Fruit fly (Drosophila melanogaster) whole organism, embryonic: ENCODE data around the gene CG17032.

Experiments used
- Ada2b ChIP-seq: fragments of 200-800 bp; sonication (Bioruptor generic); IDR thresholded peaks from 2 replicates; pipeline ENCODE4 v1.3.6; 2022; ENCODE audit warnings: missing biosample characterization, missing genetic modification characterization
- Atf3 ChIP-seq: fragments of 200-800 bp; sonication (Bioruptor generic); optimal IDR thresholded peaks from 3 replicates; lab custom pipeline; 2016; ENCODE audit warnings: missing biosample characterization, missing genetic modification characterization
- B-H1 ChIP-seq: fragments of 200-800 bp; sonication (Bioruptor generic); IDR thresholded peaks from 3 replicates; pipeline ENCODE4 v1.3.6; 2022; ENCODE audit warnings: missing biosample characterization, missing genetic modification characterization
- CG10543 ChIP-seq: fragments of 200-800 bp; sonication (Bioruptor generic); optimal IDR thresholded peaks from 3 replicates; lab custom pipeline; 2017; ENCODE audit warnings: missing biosample characterization, mild to moderate bottlenecking, missing genetic modification characterization, moderate library complexity
- CG10959 ChIP-seq: fragments of 200-800 bp; sonication (Bioruptor generic); IDR thresholded peaks from 2 replicates; pipeline ENCODE4 v1.3.6; 2022; ENCODE audit warnings: missing biosample characterization, missing genetic modification characterization
- CG13287 ChIP-seq: fragments of 200-800 bp; sonication (Bioruptor generic); IDR thresholded peaks from 2 replicates; pipeline ENCODE4 v1.3.6; 2022; ENCODE audit warnings: missing biosample characterization, missing genetic modification characterization; ENCODE audit not compliant: partially characterized antibody
- CG15601 ChIP-seq: fragments of 200-800 bp; sonication (Bioruptor generic); optimal IDR thresholded peaks from 3 replicates; lab custom pipeline; 2019; ENCODE audit warnings: missing biosample characterization, mild to moderate bottlenecking, missing genetic modification characterization, moderate library complexity
- CG17385 ChIP-seq: fragments of 200-800 bp; sonication (Bioruptor generic); optimal IDR thresholded peaks from 3 replicates; lab custom pipeline; 2018; ENCODE audit warnings: missing biosample characterization, mild to moderate bottlenecking, missing genetic modification characterization
- CG17802 ChIP-seq: fragments of 200-800 bp; sonication (Bioruptor generic); optimal IDR thresholded peaks from 2 replicates; lab custom pipeline; 2018; ENCODE audit warnings: missing biosample characterization, mild to moderate bottlenecking, missing genetic modification characterization, moderate library complexity
- CG18476 ChIP-seq: fragments of 200-800 bp; sonication (Bioruptor generic); optimal IDR thresholded peaks from 2 replicates; lab custom pipeline; 2016; ENCODE audit warnings: missing biosample characterization, mild to moderate bottlenecking, missing genetic modification characterization
- CG3281 ChIP-seq: fragments of 200-800 bp; sonication (Bioruptor generic); optimal IDR thresholded peaks from 3 replicates; lab custom pipeline; 2017; ENCODE audit warnings: missing biosample characterization, mild to moderate bottlenecking, missing genetic modification characterization
- CG3407 ChIP-seq: fragments of 200-800 bp; sonication (Bioruptor generic); optimal IDR thresholded peaks from 2 replicates; lab custom pipeline; 2018; ENCODE audit warnings: missing biosample characterization, mild to moderate bottlenecking, missing genetic modification characterization
- CG5245 ChIP-seq: fragments of 200-800 bp; sonication (Bioruptor generic); optimal IDR thresholded peaks from 3 replicates; lab custom pipeline; 2016; ENCODE audit warnings: missing biosample characterization, missing genetic modification characterization
- CG6854 ChIP-seq: fragments of 200-800 bp; sonication (Bioruptor generic); optimal IDR thresholded peaks from 3 replicates; lab custom pipeline; 2017; ENCODE audit warnings: missing biosample characterization, mild to moderate bottlenecking, missing genetic modification characterization
- CG7271 ChIP-seq: fragments of 200-800 bp; sonication (Bioruptor generic); optimal IDR thresholded peaks from 2 replicates; lab custom pipeline; 2018; ENCODE audit warnings: missing biosample characterization, mild to moderate bottlenecking, missing genetic modification characterization, moderate library complexity
- CG8290 ChIP-seq, 3 experiments: fragments of 200-800 bp; sonication (Bioruptor generic); optimal IDR thresholded peaks; 2 replicates each; lab custom pipeline; 2016 to 2019; ENCODE audit warnings: missing biosample characterization in 3 of 3, missing genetic modification characterization in 3 of 3, mild to moderate bottlenecking in 2 of 3, moderate library complexity in 1 of 3
- Chrac-16 ChIP-seq: fragments of 200-800 bp; sonication (Bioruptor generic); optimal IDR thresholded peaks from 3 replicates; lab custom pipeline; 2016; ENCODE audit warnings: missing biosample characterization, missing genetic modification characterization
- Deaf1 ChIP-seq: fragments of 200-800 bp; optimal IDR thresholded peaks from 3 replicates; lab custom pipeline; 2019; ENCODE audit warnings: missing biosample characterization, mild to moderate bottlenecking, missing genetic modification characterization, moderate library complexity
- Doc2 ChIP-seq: fragments of 200-800 bp; sonication (Bioruptor generic); IDR thresholded peaks from 2 replicates; pipeline ENCODE4 v1.3.6; 2022; ENCODE audit warnings: missing biosample characterization, missing genetic modification characterization
- Eip74EF ChIP-seq, 2 experiments: fragments of 200-800 bp in 1 of 2; fragments of >200 bp in 1 of 2; sonication (Bioruptor generic) in 1 of 2; optimal IDR thresholded peaks; 2 replicates each; lab custom pipeline; 2017 to 2019; ENCODE audit warnings: missing biosample characterization in 2 of 2, missing genetic modification characterization in 2 of 2, mild to moderate bottlenecking in 1 of 2, moderate library complexity in 1 of 2
- Hmx ChIP-seq: fragments of 200-800 bp; sonication (Bioruptor generic); optimal IDR thresholded peaks from 2 replicates; lab custom pipeline; 2016; ENCODE audit warnings: missing biosample characterization, missing genetic modification characterization
- NfI ChIP-seq: fragments of 200-800 bp; sonication (Bioruptor generic); optimal IDR thresholded peaks from 3 replicates; lab custom pipeline; 2018; ENCODE audit warnings: missing biosample characterization, mild to moderate bottlenecking, missing genetic modification characterization, moderate library complexity
- Oli ChIP-seq: fragments of 200-800 bp; sonication (Bioruptor generic); optimal IDR thresholded peaks from 2 replicates; lab custom pipeline; 2018; ENCODE audit warnings: missing biosample characterization, mild to moderate bottlenecking, missing genetic modification characterization, moderate library complexity
- bbx ChIP-seq: fragments of 200-800 bp; sonication (Bioruptor generic); IDR thresholded peaks from 2 replicates; pipeline ENCODE4 v1.3.6; 2022; ENCODE audit warnings: missing biosample characterization, missing genetic modification characterization; ENCODE audit not compliant: partially characterized antibody
- bsh ChIP-seq, 2 experiments: fragments of 200-800 bp; sonication (Bioruptor generic); optimal IDR thresholded peaks; 2 replicates each; lab custom pipeline; 2017 to 2018; ENCODE audit warnings: mild to moderate bottlenecking in 2 of 2, missing biosample characterization in 2 of 2, missing genetic modification characterization in 2 of 2, moderate library complexity in 1 of 2
- caup ChIP-seq: fragments of 200-800 bp; sonication (Bioruptor generic); optimal IDR thresholded peaks from 3 replicates; lab custom pipeline; 2017; ENCODE audit warnings: missing biosample characterization, mild to moderate bottlenecking, missing genetic modification characterization, moderate library complexity; ENCODE audit not compliant: severe bottlenecking
- chm ChIP-seq: fragments of 200-800 bp; sonication (Bioruptor generic); IDR thresholded peaks from 2 replicates; pipeline ENCODE4 v1.3.6; 2022; ENCODE audit warnings: missing biosample characterization, missing genetic modification characterization
- dan ChIP-seq: fragments of 200-800 bp; sonication (Bioruptor generic); IDR thresholded peaks from 2 replicates; pipeline ENCODE4 v1.3.6; 2022; ENCODE audit warnings: missing biosample characterization, missing genetic modification characterization
- dm ChIP-seq: fragments of 200-800 bp; sonication (Bioruptor generic); optimal IDR thresholded peaks from 3 replicates; lab custom pipeline; 2016; ENCODE audit warnings: missing biosample characterization, missing genetic modification characterization
- dmrt99B ChIP-seq: fragments of 200-800 bp; sonication (Bioruptor generic); optimal IDR thresholded peaks from 2 replicates; lab custom pipeline; 2018; ENCODE audit warnings: missing biosample characterization, mild to moderate bottlenecking, missing genetic modification characterization, moderate library complexity
- en ChIP-seq: fragments of 200-800 bp; sonication (Bioruptor generic); optimal IDR thresholded peaks from 2 replicates; lab custom pipeline; 2016; ENCODE audit warnings: missing biosample characterization, missing genetic modification characterization
- exex ChIP-seq: fragments of 200-800 bp; sonication (Bioruptor generic); optimal IDR thresholded peaks from 4 replicates; lab custom pipeline; 2018; ENCODE audit warnings: missing biosample characterization, mild to moderate bottlenecking, missing genetic modification characterization, moderate library complexity
- fd102C ChIP-seq: fragments of 200-800 bp; sonication (Bioruptor generic); optimal IDR thresholded peaks from 2 replicates; lab custom pipeline; 2018; ENCODE audit warnings: missing biosample characterization, mild to moderate bottlenecking, missing genetic modification characterization, moderate library complexity
- fd96Cb ChIP-seq: fragments of 200-800 bp; sonication (Bioruptor generic); optimal IDR thresholded peaks from 2 replicates; lab custom pipeline; 2018; ENCODE audit warnings: missing biosample characterization, mild to moderate bottlenecking, missing genetic modification characterization, moderate library complexity
- hbn ChIP-seq: fragments of 200-800 bp; sonication (Bioruptor generic); IDR thresholded peaks from 2 replicates; pipeline ENCODE4 v1.3.6; 2022; ENCODE audit warnings: missing biosample characterization, missing genetic modification characterization; ENCODE audit not compliant: partially characterized antibody
- hkb ChIP-seq, 2 experiments: fragments of 200-800 bp in 1 of 2; fragments of >200 bp in 1 of 2; sonication (Bioruptor generic) in 1 of 2; IDR thresholded peaks in 1 of 2; optimal IDR thresholded peaks in 1 of 2; 2 replicates each; pipeline versions ENCODE4 v1.3.6 to Lab custom; 2017 to 2022; ENCODE audit warnings: missing biosample characterization in 1 of 2, missing genetic modification characterization in 1 of 2
- lab ChIP-seq: fragments of 200-800 bp; sonication (Bioruptor generic); optimal IDR thresholded peaks from 3 replicates; lab custom pipeline; 2017; ENCODE audit warnings: missing biosample characterization, missing genetic modification characterization, mild to moderate bottlenecking, moderate library complexity, missing genetic modification reagents
- lola ChIP-seq, 3 experiments: fragments of >200 bp in 2 of 3; fragments of 200-800 bp in 1 of 3; sonication (Bioruptor generic) in 1 of 3; optimal IDR thresholded peaks; 2 replicates each; lab custom pipeline; 2017 to 2019; ENCODE audit warnings: missing biosample characterization in 3 of 3, missing genetic modification characterization in 3 of 3, mild to moderate bottlenecking in 1 of 3, moderate library complexity in 1 of 3
- mam ChIP-seq: fragments of 200-800 bp; sonication (Bioruptor generic); optimal IDR thresholded peaks from 3 replicates; lab custom pipeline; 2016; ENCODE audit warnings: missing biosample characterization, missing genetic modification characterization
- nerfin-2 ChIP-seq: fragments of 200-800 bp; sonication (Bioruptor generic); IDR thresholded peaks from 2 replicates; pipeline ENCODE4 v1.3.6; 2022; ENCODE audit warnings: missing biosample characterization, missing genetic modification characterization; ENCODE audit not compliant: partially characterized antibody
- org-1 ChIP-seq: fragments of 200-800 bp; sonication (Bioruptor generic); optimal IDR thresholded peaks from 2 replicates; lab custom pipeline; 2017; ENCODE audit warnings: missing biosample characterization, missing genetic modification characterization
- peb ChIP-seq: fragments of 200-800 bp; sonication (Bioruptor generic); IDR thresholded peaks from 2 replicates; pipeline ENCODE4 v1.3.6; 2022; ENCODE audit warnings: missing biosample characterization, missing genetic modification characterization
- seq ChIP-seq: fragments of 200-800 bp; sonication (Bioruptor generic); IDR thresholded peaks from 2 replicates; pipeline ENCODE4 v1.3.6; 2022; ENCODE audit warnings: missing biosample characterization, missing genetic modification characterization
- shn ChIP-seq: fragments of 200-800 bp; sonication (Bioruptor generic); optimal IDR thresholded peaks from 3 replicates; lab custom pipeline; 2016; ENCODE audit warnings: missing biosample characterization, missing genetic modification characterization
- tio ChIP-seq: fragments of 200-800 bp; sonication (Bioruptor generic); optimal IDR thresholded peaks from 2 replicates; lab custom pipeline; 2017; ENCODE audit warnings: missing biosample characterization, missing genetic modification characterization, inconsistent platforms
- zfh2 ChIP-seq: fragments of 200-800 bp; sonication (Bioruptor generic); optimal IDR thresholded peaks from 2 replicates; lab custom pipeline; 2016; ENCODE audit warnings: missing biosample characterization, missing genetic modification characterization

Gene CG17032

dm6 chr3L:15982783-15983432 lies 24.3 kb downstream of the CG17032 start, which contains the start of the genes brm and Arl1 (continued):
- peak; percentile 72 for TF ChIP-seq CG13287 (GFP tag; lab: Robert Waterston, UW)
- TF ChIP-seq CG6854 (GFP tag; lab: Kevin White, UChicago), result peak; percentile 94
- TF ChIP-seq tio (GFP tag; lab: Kevin White, UChicago), result peak; percentile 97
- peak; percentile 83 for TF ChIP-seq Hmx (GFP tag; lab: Kevin White, UChicago)
- TF ChIP-seq hkb (optimal IDR thresholded peaks at IDR 0.05; lab: Kevin White, UChicago), result no peak
- peak; percentile 99 for TF ChIP-seq hkb (GFP tag; IDR thresholded peaks at IDR 0.05; lab: Robert Waterston, UW)
- peak in 1 of 2 experiments; percentile 94 for TF ChIP-seq Eip74EF (GFP tag; optimal IDR thresholded peaks at IDR 0.05; lab: Kevin White, UChicago)
- peak; percentile 82 for TF ChIP-seq Atf3 (GFP tag; lab: Kevin White, UChicago)
- TF ChIP-seq peb, result peak; percentile 99
- TF ChIP-seq fd96Cb (tag; lab: Kevin White, UChicago), result peak; percentile 98
- TF ChIP-seq exex (tag; lab: Kevin White, UChicago), result peak; percentile 94
- TF ChIP-seq CG18476 (GFP tag; lab: Kevin White, UChicago), result peak; percentile 96
- peak; percentile 80 to 98 for TF ChIP-seq bsh (GFP tag; optimal IDR thresholded peaks at IDR 0.05; lab: Kevin White, UChicago)
- TF ChIP-seq shn (GFP tag; lab: Kevin White, UChicago), result peak; percentile 61
- peak; percentile 97 for TF ChIP-seq CG5245 (GFP tag; lab: Kevin White, UChicago)
- TF ChIP-seq dm (GFP tag; lab: Kevin White, UChicago), result peak; percentile 78
- peak; percentile 20 for TF ChIP-seq en (GFP tag; lab: Kevin White, UChicago)
- peak; percentile 93 for TF ChIP-seq mam (GFP tag; lab: Kevin White, UChicago)
- TF ChIP-seq nerfin-2 (GFP tag; lab: Robert Waterston, UW), result peak; percentile 14; the same call in 1 of the 2 replicates
- peak; percentile 99 for TF ChIP-seq NfI (GFP tag; lab: Kevin White, UChicago)
- TF ChIP-seq Deaf1 (tag; lab: Kevin White, UChicago), result peak; percentile 86
- peak; percentile 98 for TF ChIP-seq seq
- peak; percentile 97 for TF ChIP-seq CG15601
- TF ChIP-seq org-1 (GFP tag; lab: Kevin White, UChicago), result peak; percentile 87
- peak; percentile 97 for TF ChIP-seq chm (GFP tag; lab: Robert Waterston, UW)
- TF ChIP-seq Doc2 (GFP tag; lab: Robert Waterston, UW), result peak; percentile 96
- TF ChIP-seq B-H1 (GFP tag; lab: Robert Waterston, UW), result peak; percentile 99
- peak; percentile 99 for TF ChIP-seq CG3281
- TF ChIP-seq dan (GFP tag; lab: Robert Waterston, UW), result peak; percentile 95
- peak; percentile 75 for TF ChIP-seq fd102C
- peak; percentile 97 for TF ChIP-seq CG10959 (GFP tag; lab: Robert Waterston, UW)
- TF ChIP-seq CG17802 (tag; lab: Kevin White, UChicago), result peak; percentile 93
- TF ChIP-seq Chrac-16, result peak; percentile 98
- TF ChIP-seq CG8290 (GFP tag; optimal IDR thresholded peaks at IDR 0.05; lab: Kevin White, UChicago), result peak; percentile 96
- peak; percentile 79 to 91 for TF ChIP-seq CG8290 (tag; optimal IDR thresholded peaks at IDR 0.05; lab: Kevin White, UChicago)
- peak; percentile 94 for TF ChIP-seq CG17385 (GFP tag; lab: Kevin White, UChicago)
- peak; percentile 14; the same call in 1 of the 2 replicates for TF ChIP-seq hbn (GFP tag; lab: Robert Waterston, UW)
- peak; percentile 99 for TF ChIP-seq caup (GFP tag; lab: Kevin White, UChicago)
- TF ChIP-seq bbx (GFP tag; lab: Robert Waterston, UW), result no peak
- peak; percentile 99 for TF ChIP-seq Ada2b (GFP tag; lab: Robert Waterston, UW)
- TF ChIP-seq zfh2, result peak; percentile 93
- peak; percentile 94 for TF ChIP-seq CG3407 (GFP tag; lab: Kevin White, UChicago)
- peak; percentile 97 for TF ChIP-seq dmrt99B (tag; lab: Kevin White, UChicago)
- TF ChIP-seq Oli, result peak; percentile 97
- peak; percentile 99 for TF ChIP-seq lab
- TF ChIP-seq CG7271 (tag; lab: Kevin White, UChicago), result peak; percentile 97
- TF ChIP-seq lola (GFP tag; optimal IDR thresholded peaks at IDR 0.05; lab: Kevin White, UChicago), result peak in 1 of 3 experiments; percentile 97
- peak; percentile 99 for TF ChIP-seq CG10543
